Fruit fly (Drosophila melanogaster): ENCODE results near the gene Pus1.

Pus1 gene

dm6 chr3R:20587630-20588479, 4.6 kb downstream of the Pus1 start, which contains the start of gene Septin2 (continued):
- TF ChIP-seq CG4328 (GFP tag; optimal IDR thresholded peaks at IDR 0.05) (peak; percentile 50), CG11695 (GFP tag; IDR thresholded peaks at IDR 0.05) (peak; percentile 82), CG6175 (GFP tag; IDR thresholded peaks at IDR 0.05) (no peak), slbo (GFP tag; IDR thresholded peaks at IDR 0.05) (peak; percentile 37; the same call in 1 of the 2 replicates), cwo (GFP tag; optimal IDR thresholded peaks at IDR 0.05) (peak; percentile 73), CG3847 (GFP tag; IDR thresholded peaks at IDR 0.05) (no peak), zen (tag; optimal IDR thresholded peaks at IDR 0.05) (peak; percentile 2), CG12659 (GFP tag; optimal IDR thresholded peaks at IDR 0.05) (peak; percentile 72), tx (GFP tag; optimal IDR thresholded peaks at IDR 0.05) (peak; percentile 47), CG10209 (GFP tag; optimal IDR thresholded peaks at IDR 0.05) (peak; percentile 83), Eip74EF (GFP tag; optimal IDR thresholded peaks at IDR 0.05) (peak in 1 of 2 experiments; percentile 83), CG11560 (tag; IDR thresholded peaks at IDR 0.05) (0 out of 3 replicates have a peak, but pooled peaks have one; percentile 14), CG9437 (GFP tag; optimal IDR thresholded peaks at IDR 0.05) (peak; percentile 65), CG2120 (GFP tag; optimal IDR thresholded peaks at IDR 0.05) (peak; percentile 52), Ets65A (GFP tag) (no peak), Dad (GFP tag; optimal IDR thresholded peaks at IDR 0.05) (peak; percentile 57), CG8359 (GFP tag; optimal IDR thresholded peaks at IDR 0.05; ENCODE audit: borderline replicate concordance) (peak; percentile 73), CG7271 (tag; optimal IDR thresholded peaks at IDR 0.05) (no peak), en (GFP tag; optimal IDR thresholded peaks at IDR 0.05) (peak; percentile 28), CG14860 (GFP tag; IDR thresholded peaks at IDR 0.05; ENCODE audit: partially characterized antibody) (0 out of 3 replicates have a peak, but pooled peaks have one; percentile 33), CG7987 (GFP tag; optimal IDR thresholded peaks at IDR 0.05) (no peak), CG13123 (GFP tag; optimal IDR thresholded peaks at IDR 0.05) (peak; percentile 23), ranshi (GFP tag; IDR thresholded peaks at IDR 0.05) (peak; percentile 47; the same call in 1 of the 2 replicates), Jarid2 (GFP tag; optimal IDR thresholded peaks at IDR 0.05) (no peak), ase (GFP tag; IDR thresholded peaks at IDR 0.05) (peak; percentile 62; the same call in 2 of the 3 replicates), pfk (GFP tag; optimal IDR thresholded peaks at IDR 0.05) (no peak), E2f2 (GFP tag; IDR thresholded peaks at IDR 0.05) (peak; percentile 37; the same call in 1 of the 2 replicates), unpg (GFP tag; optimal IDR thresholded peaks at IDR 0.05) (peak; percentile 59), CG12219 (GFP tag; optimal IDR thresholded peaks at IDR 0.05) (peak; percentile 73), CG8765 (GFP tag; IDR thresholded peaks at IDR 0.05) (peak; percentile 7; the same call in 1 of the 2 replicates), Poxn (GFP tag; IDR thresholded peaks at IDR 0.05) (no peak), CG1647 (GFP tag; optimal IDR thresholded peaks at IDR 0.05) (peak; percentile 68), gem (tag; optimal IDR thresholded peaks at IDR 0.05) (peak; percentile 88), knrl (GFP tag; IDR thresholded peaks at IDR 0.05; ENCODE audit: partially characterized antibody) (no peak), gcm (GFP tag; optimal IDR thresholded peaks at IDR 0.05) (peak; percentile 86), H15 (GFP tag; IDR thresholded peaks at IDR 0.05) (no peak), CG32532 (GFP tag; IDR thresholded peaks at IDR 0.05) (peak; percentile 28; the same call in 1 of the 2 replicates), CG6272 (GFP tag; IDR thresholded peaks at IDR 0.05) (peak; percentile 51; the same call in 1 of the 2 replicates), exex (tag; optimal IDR thresholded peaks at IDR 0.05) (no peak), CG17359 (tag; optimal IDR thresholded peaks at IDR 0.05) (peak; percentile 85), C15 (GFP tag; IDR thresholded peaks at IDR 0.05) (no peak), CkIIα-i1 (GFP tag; IDR thresholded peaks at IDR 0.05) (0 out of 2 replicates have a peak, but pooled peaks have one; percentile 11), HmgZ (tag; optimal IDR thresholded peaks at IDR 0.05) (peak; percentile 19), CG4707 (GFP tag; optimal IDR thresholded peaks at IDR 0.05) (peak; percentile 35), CG15514 (GFP tag; optimal IDR thresholded peaks at IDR 0.05) (peak; percentile 49), esg (GFP tag; conservative IDR thresholded peaks at IDR 0.05) (peak; percentile 44; the same call in 1 of the 2 replicates), CG18599 (GFP tag; optimal IDR thresholded peaks at IDR 0.05) (peak; percentile 79)

Data from whole organism, embryonic.